Worm (Caenorhabditis elegans) whole organism, L4 larva: ENCODE data around the gene C14B1.2.
A peak's percentile ranks its signal among the peaks of the same experiment; 100 is the strongest.

Source experiments
- F49E8.2 ChIP-seq: sonication (generic microtip); optimal IDR thresholded peaks from 2 replicates; lab custom pipeline; 2016; ENCODE audit warnings: missing compliant biosample characterization, mild to moderate bottlenecking, missing genetic modification characterization, borderline replicate concordance
- ama-1 ChIP-seq: fragments of 150-350 bp; optimal IDR thresholded peaks from 2 replicates; lab custom pipeline; 2014; ENCODE audit warnings: inconsistent platforms, mixed read lengths
- daf-16 ChIP-seq, 3 experiments: sonication (generic microtip); optimal IDR thresholded peaks; 2 replicates each; lab custom pipeline; 2016 to 2017; ENCODE audit warnings: missing genetic modification characterization in 3 of 3, missing genetic modification reagents in 3 of 3, mild to moderate bottlenecking in 2 of 3, missing compliant biosample characterization in 2 of 3, missing biosample characterization in 1 of 3, moderate library complexity in 1 of 3
- duxl-1 ChIP-seq: sonication (generic microtip); optimal IDR thresholded peaks from 2 replicates; lab custom pipeline; 2016; ENCODE audit warnings: mild to moderate bottlenecking, missing genetic modification characterization, moderate library complexity, missing compliant biosample characterization; ENCODE audit not compliant: poor library complexity
- egl-27 ChIP-seq: sonication (generic microtip); optimal IDR thresholded peaks from 3 replicates; lab custom pipeline; 2017; ENCODE audit warnings: missing biosample characterization, missing genetic modification reagents, missing genetic modification characterization
- lin-1 ChIP-seq: fragments of 200-800 bp; sonication (Bioruptor generic); IDR thresholded peaks from 2 replicates; pipeline ENCODE4 v1.3.6; 2022; ENCODE audit warnings: missing genetic modification reagents, missing genetic modification characterization, missing compliant biosample characterization
- lir-3 ChIP-seq: sonication (generic microtip); optimal IDR thresholded peaks from 2 replicates; lab custom pipeline; 2016; ENCODE audit warnings: mild to moderate bottlenecking, missing genetic modification characterization, missing compliant biosample characterization
- mdl-1 ChIP-seq, 2 experiments: fragments of 150-350 bp in 1 of 2; sonication (generic microtip) in 1 of 2; optimal IDR thresholded peaks; 2 replicates each; lab custom pipeline; 2014 to 2017; ENCODE audit warnings: missing biosample characterization in 2 of 2, missing genetic modification characterization in 2 of 2
- nhr-111 ChIP-seq: fragments of 200-800 bp; sonication (Bioruptor generic); optimal IDR thresholded peaks from 2 replicates; lab custom pipeline; 2018; ENCODE audit warnings: mild to moderate bottlenecking, missing genetic modification characterization, missing compliant biosample characterization
- nhr-6 ChIP-seq: fragments of 150-350 bp; optimal IDR thresholded peaks from 2 replicates; lab custom pipeline; 2014; ENCODE audit warnings: missing biosample characterization, missing genetic modification characterization
- nhr-76 ChIP-seq: fragments of 150-350 bp; optimal IDR thresholded peaks from 2 replicates; lab custom pipeline; 2014; ENCODE audit warnings: missing biosample characterization, missing genetic modification characterization
- pqm-1 ChIP-seq: sonication (generic microtip); optimal IDR thresholded peaks from 2 replicates; lab custom pipeline; 2017; ENCODE audit warnings: missing biosample characterization, missing genetic modification characterization
- spr-3 ChIP-seq: fragments of 200-800 bp; sonication (Bioruptor generic); optimal IDR thresholded peaks from 2 replicates; lab custom pipeline; 2018; ENCODE audit warnings: mild to moderate bottlenecking, missing genetic modification characterization, missing compliant biosample characterization
- unc-62 ChIP-seq, 3 experiments: fragments of 150-350 bp in 1 of 3; sonication (generic microtip); optimal IDR thresholded peaks in 2 of 3; peaks in 1 of 3; 1 replicate in 1 of 3; 2 replicates in 2 of 3; lab custom pipeline; 2014 to 2017; ENCODE audit warnings: missing biosample characterization in 3 of 3, missing genetic modification characterization in 3 of 3, missing genetic modification reagents in 3 of 3, missing genotype in 1 of 3

ce11 chrIII:3719564-3719963 is 17.5 kb downstream of the C14B1.2 start, which contains the start of gene C14B1.8:
- TF ChIP-seq ama-1 (peak; percentile 14), egl-27 (tag; lab: Kevin White, UChicago) (no peak), duxl-1 (no peak), lir-3 (tag; lab: Kevin White, UChicago) (no peak), spr-3 (no peak), daf-16 (GFP tag; optimal IDR thresholded peaks at IDR 0.05; lab: Kevin White, UChicago) (no peak), daf-16 (tag; optimal IDR thresholded peaks at IDR 0.05; lab: Kevin White, UChicago) (no peak), F49E8.2 (tag; lab: Kevin White, UChicago) (no peak), nhr-111 (GFP tag; lab: Kevin White, UChicago) (no peak), mdl-1 (tag; optimal IDR thresholded peaks at IDR 0.05; lab: Kevin White, UChicago) (no peak), nhr-76 (tag; lab: Kevin White, UChicago) (no peak), unc-62 (GFP tag; optimal IDR thresholded peaks at IDR 0.05 in 1 of 2; lab: Kevin White, UChicago) (no peak), unc-62 (tag; optimal IDR thresholded peaks at IDR 0.05; lab: Kevin White, UChicago) (no peak), lin-1 (GFP tag; lab: Robert Waterston, UW) (no peak), nhr-6 (tag; lab: Kevin White, UChicago) (no peak), pqm-1 (no peak)
